Fruit fly (Drosophila melanogaster): ENCODE data around the gene CG9588.
A peak's percentile ranks its signal among the peaks of the same experiment; 100 is the strongest.

The CG9588 gene

DNA sequence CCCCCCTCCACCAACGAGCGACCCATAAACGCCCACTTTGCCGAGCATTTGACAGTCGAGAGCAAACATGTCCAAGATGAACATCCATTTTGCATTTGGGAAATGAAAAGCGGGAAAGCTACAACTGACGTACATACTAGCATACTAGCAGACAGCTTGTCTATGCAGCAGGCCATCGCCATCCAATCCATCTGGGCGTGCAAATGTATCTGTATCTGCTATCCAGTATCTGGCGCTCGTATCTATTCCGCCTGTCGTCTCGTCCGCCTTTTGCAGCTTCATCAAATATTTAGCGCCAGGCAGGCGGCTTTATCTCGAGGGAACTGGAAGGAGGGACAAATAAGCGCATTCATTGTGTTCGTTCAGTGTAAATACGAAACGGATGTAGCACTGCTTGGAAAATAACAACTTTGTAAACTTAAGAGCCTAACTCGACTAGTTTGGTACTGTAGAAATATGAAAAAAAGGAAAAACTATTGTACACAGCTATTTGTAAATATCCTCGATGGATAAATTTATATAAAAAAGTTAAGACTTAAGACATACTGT, 37.6 kb upstream of the CG9588 start (continued):
- TF ChIP-seq CG33557 (GFP tag; optimal IDR thresholded peaks at IDR 0.05) (peak; percentile 14), fd64A (GFP tag; optimal IDR thresholded peaks at IDR 0.05) (peak; percentile 13), CG7556 (GFP tag; optimal IDR thresholded peaks at IDR 0.05) (no peak), CG8359 (GFP tag; optimal IDR thresholded peaks at IDR 0.05; ENCODE audit: borderline replicate concordance) (no peak), H15 (GFP tag; IDR thresholded peaks at IDR 0.05) (no peak), Antp (GFP tag; optimal IDR thresholded peaks at IDR 0.05) (no peak), az2 (GFP tag; optimal IDR thresholded peaks at IDR 0.05) (no peak), Kr (GFP tag; optimal IDR thresholded peaks at IDR 0.05) (no peak), Ssrp (tag; optimal IDR thresholded peaks at IDR 0.05) (no peak), ac (GFP tag; optimal IDR thresholded peaks at IDR 0.05) (no peak), CG7963 (GFP tag; IDR thresholded peaks at IDR 0.05; ENCODE audit: partially characterized antibody) (no peak), CG8290 (GFP tag; optimal IDR thresholded peaks at IDR 0.05) (no peak), CG8290 (tag; optimal IDR thresholded peaks at IDR 0.05) (no peak), sens (GFP tag) (peak; percentile 71), sima (GFP tag; optimal IDR thresholded peaks at IDR 0.05) (no peak), CG11456 (GFP tag; IDR thresholded peaks at IDR 0.05) (0 out of 3 replicates have a peak, but pooled peaks have one; percentile 33), CG11398 (GFP tag; optimal IDR thresholded peaks at IDR 0.05) (no peak), CG3847 (GFP tag; IDR thresholded peaks at IDR 0.05) (no peak), Doc3 (GFP tag; IDR thresholded peaks at IDR 0.05; ENCODE audit: partially characterized antibody) (no peak), CG11504 (tag; optimal IDR thresholded peaks at IDR 0.05) (no peak), CG12744 (GFP tag; optimal IDR thresholded peaks at IDR 0.05) (no peak), CG15479 (GFP tag; optimal IDR thresholded peaks at IDR 0.05) (peak; percentile 97), tup (GFP tag; optimal IDR thresholded peaks at IDR 0.05) (no peak), jumu (GFP tag; optimal IDR thresholded peaks at IDR 0.05) (no peak), Hr78 (GFP tag; optimal IDR thresholded peaks at IDR 0.05) (no peak), crol (GFP tag; IDR thresholded peaks at IDR 0.05) (peak; percentile 52), CG31365 (tag; optimal IDR thresholded peaks at IDR 0.05) (peak; percentile 62), HLHmδ (GFP tag; optimal IDR thresholded peaks at IDR 0.05) (no peak), Gsc (GFP tag; IDR thresholded peaks at IDR 0.05) (no peak), CG15696 (tag; optimal IDR thresholded peaks at IDR 0.05) (peak; percentile 19), Neu2 (GFP tag; optimal IDR thresholded peaks at IDR 0.05; ENCODE audit: borderline replicate concordance) (no peak), stc (GFP tag; IDR thresholded peaks at IDR 0.05) (0 out of 2 replicates have a peak, but pooled peaks have one; percentile 15), Dfd (GFP tag; optimal IDR thresholded peaks at IDR 0.05) (no peak), Sry-β (GFP tag; optimal IDR thresholded peaks at IDR 0.05) (no peak), Oaz (GFP tag; IDR thresholded peaks at IDR 0.05) (no peak), Hmr (GFP tag; optimal IDR thresholded peaks at IDR 0.05) (no peak), Taf1 (GFP tag; IDR thresholded peaks at IDR 0.05) (no peak), sd (tag; optimal IDR thresholded peaks at IDR 0.05) (no peak), gem (tag; optimal IDR thresholded peaks at IDR 0.05) (peak; percentile 7), gcm (GFP tag; optimal IDR thresholded peaks at IDR 0.05) (no peak), HHEX (GFP tag; optimal IDR thresholded peaks at IDR 0.05) (no peak), Xbp1 (GFP tag; optimal IDR thresholded peaks at IDR 0.05) (no peak), CG15514 (GFP tag; optimal IDR thresholded peaks at IDR 0.05) (no peak), tio (GFP tag; optimal IDR thresholded peaks at IDR 0.05) (no peak), CG4854 (GFP tag; optimal IDR thresholded peaks at IDR 0.05) (no peak), Hr51 (GFP tag; optimal IDR thresholded peaks at IDR 0.05) (no peak), CG10959 (GFP tag; IDR thresholded peaks at IDR 0.05) (no peak)
